Worm (Caenorhabditis elegans) whole organism, mixed stage, embryonic: ENCODE results near the gene cup-16.

Experiments
- M03D4.4 ChIP-seq: sonication (generic microtip); optimal IDR thresholded peaks from 2 replicates; lab custom pipeline; 2017; ENCODE audit warnings: mild to moderate bottlenecking, missing genetic modification characterization, missing compliant biosample characterization
- bed-3 ChIP-seq: fragments of 200-800 bp; sonication (Bioruptor generic); optimal IDR thresholded peaks from 3 replicates; lab custom pipeline; 2018; ENCODE audit warnings: mild to moderate bottlenecking, missing genetic modification characterization, moderate library complexity, missing compliant biosample characterization
- blmp-1 ChIP-seq: fragments of 150-350 bp; optimal IDR thresholded peaks from 2 replicates; lab custom pipeline; 2014; ENCODE audit warnings: missing biosample characterization, missing genetic modification characterization
- ceh-39 ChIP-seq: fragments of 150-350 bp; optimal IDR thresholded peaks from 2 replicates; lab custom pipeline; 2014; ENCODE audit warnings: missing biosample characterization, missing genetic modification characterization
- ceh-43 ChIP-seq: fragments of 200-800 bp; sonication (Bioruptor generic); optimal IDR thresholded peaks from 2 replicates; lab custom pipeline; 2018; ENCODE audit warnings: mild to moderate bottlenecking, missing genetic modification characterization, moderate library complexity, missing compliant biosample characterization
- ces-1 ChIP-seq: fragments of 150-350 bp; optimal IDR thresholded peaks from 2 replicates; lab custom pipeline; 2014; ENCODE audit warnings: missing biosample characterization, missing genetic modification reagents, missing genetic modification characterization
- cnd-1 ChIP-seq: fragments of 200-800 bp; sonication (Bioruptor generic); optimal IDR thresholded peaks from 2 replicates; lab custom pipeline; 2018; ENCODE audit warnings: mild to moderate bottlenecking, missing genetic modification characterization, missing compliant biosample characterization
- drap-1 ChIP-seq: fragments of 200-800 bp; sonication (Bioruptor generic); optimal IDR thresholded peaks from 3 replicates; lab custom pipeline; 2018; ENCODE audit warnings: mild to moderate bottlenecking, missing genetic modification characterization, missing compliant biosample characterization
- elt-3 ChIP-seq: fragments of 150-350 bp; optimal IDR thresholded peaks from 2 replicates; lab custom pipeline; 2014; ENCODE audit warnings: missing biosample characterization, missing genetic modification characterization
- flh-1 ChIP-seq: fragments of 200-800 bp; sonication (Bioruptor generic); optimal IDR thresholded peaks from 2 replicates; lab custom pipeline; 2018; ENCODE audit warnings: mild to moderate bottlenecking, missing genetic modification characterization, moderate library complexity, missing compliant biosample characterization
- ham-2 ChIP-seq: fragments of 200-800 bp; sonication (Bioruptor generic); optimal IDR thresholded peaks from 2 replicates; lab custom pipeline; 2018; ENCODE audit warnings: mild to moderate bottlenecking, missing genetic modification characterization, missing compliant biosample characterization
- hlh-1 ChIP-seq: fragments of 150-350 bp; optimal IDR thresholded peaks from 2 replicates; lab custom pipeline; 2014; ENCODE audit warnings: missing biosample characterization, missing genetic modification reagents, missing genetic modification characterization
- lin-13 ChIP-seq: fragments of 150-350 bp; optimal IDR thresholded peaks from 2 replicates; lab custom pipeline; 2014; ENCODE audit warnings: missing biosample characterization, missing genetic modification characterization
- lsy-2 ChIP-seq: fragments of 150-350 bp; optimal IDR thresholded peaks from 2 replicates; lab custom pipeline; 2014; ENCODE audit warnings: missing biosample characterization, missing genetic modification characterization
- mab-5 ChIP-seq: fragments of 150-350 bp; optimal IDR thresholded peaks from 2 replicates; lab custom pipeline; 2014; ENCODE audit warnings: missing biosample characterization, missing genetic modification characterization
- mep-1 ChIP-seq: fragments of 150-350 bp; optimal IDR thresholded peaks from 2 replicates; lab custom pipeline; 2017; ENCODE audit warnings: missing biosample characterization, missing genetic modification reagents, missing genetic modification characterization, inconsistent platforms
- mls-2 ChIP-seq: sonication (generic microtip); optimal IDR thresholded peaks from 2 replicates; lab custom pipeline; 2016; ENCODE audit warnings: mild to moderate bottlenecking, missing genetic modification characterization, moderate library complexity, missing compliant biosample characterization
- nhr-12 ChIP-seq: fragments of 150-350 bp; optimal IDR thresholded peaks from 2 replicates; lab custom pipeline; 2014; ENCODE audit warnings: missing biosample characterization, missing genetic modification characterization
- nhr-2 ChIP-seq: fragments of 150-350 bp; optimal IDR thresholded peaks from 2 replicates; lab custom pipeline; 2014; ENCODE audit warnings: missing biosample characterization, missing genetic modification characterization
- nhr-237 ChIP-seq: fragments of 150-350 bp; optimal IDR thresholded peaks from 2 replicates; lab custom pipeline; 2014; ENCODE audit warnings: missing biosample characterization, missing genetic modification characterization
- nhr-28 ChIP-seq: fragments of 150-350 bp; optimal IDR thresholded peaks from 2 replicates; lab custom pipeline; 2014; ENCODE audit warnings: missing biosample characterization, missing genetic modification characterization
- nhr-76 ChIP-seq: sonication (generic microtip); optimal IDR thresholded peaks from 2 replicates; lab custom pipeline; 2017; ENCODE audit warnings: missing biosample characterization, missing genetic modification characterization
- pha-4 ChIP-seq: fragments of 150-350 bp; optimal IDR thresholded peaks from 2 replicates; lab custom pipeline; 2018; ENCODE audit warnings: missing biosample characterization, missing genetic modification reagents, missing genetic modification characterization
- sem-2 ChIP-seq: fragments of 200-800 bp; sonication (Bioruptor generic); optimal IDR thresholded peaks from 2 replicates; lab custom pipeline; 2018; ENCODE audit warnings: mild to moderate bottlenecking, missing genetic modification characterization, missing compliant biosample characterization
- snpc-4 ChIP-seq: fragments of 150-350 bp; optimal IDR thresholded peaks from 2 replicates; lab custom pipeline; 2014; ENCODE audit warnings: missing biosample characterization, missing genetic modification characterization
- sptf-1 ChIP-seq: sonication (generic microtip); optimal IDR thresholded peaks from 2 replicates; lab custom pipeline; 2017; ENCODE audit warnings: mild to moderate bottlenecking, missing genetic modification characterization, moderate library complexity, missing compliant biosample characterization
- tbx-8 ChIP-seq: fragments of 200-800 bp; sonication (Bioruptor generic); optimal IDR thresholded peaks from 2 replicates; lab custom pipeline; 2018; ENCODE audit warnings: mild to moderate bottlenecking, missing genetic modification characterization, moderate library complexity, missing compliant biosample characterization
- unc-120 ChIP-seq: sonication (generic microtip); optimal IDR thresholded peaks from 2 replicates; lab custom pipeline; 2017; ENCODE audit warnings: missing genetic modification characterization, missing compliant biosample characterization; ENCODE audit not compliant: poor library complexity, severe bottlenecking
- unc-39 ChIP-seq: fragments of 150-350 bp; optimal IDR thresholded peaks from 2 replicates; lab custom pipeline; 2014; ENCODE audit warnings: missing biosample characterization, missing genetic modification characterization
- unc-62 ChIP-seq: fragments of 150-350 bp; optimal IDR thresholded peaks from 2 replicates; lab custom pipeline; 2014; ENCODE audit warnings: missing biosample characterization, missing genetic modification reagents, missing genetic modification characterization
- zip-8 ChIP-seq: fragments of 150-350 bp; optimal IDR thresholded peaks from 2 replicates; lab custom pipeline; 2014; ENCODE audit warnings: missing biosample characterization, missing genetic modification characterization
- ztf-11 ChIP-seq: fragments of 150-350 bp; optimal IDR thresholded peaks from 2 replicates; lab custom pipeline; 2014; ENCODE audit warnings: missing biosample characterization, missing genetic modification characterization

Gene cup-16

DNA sequence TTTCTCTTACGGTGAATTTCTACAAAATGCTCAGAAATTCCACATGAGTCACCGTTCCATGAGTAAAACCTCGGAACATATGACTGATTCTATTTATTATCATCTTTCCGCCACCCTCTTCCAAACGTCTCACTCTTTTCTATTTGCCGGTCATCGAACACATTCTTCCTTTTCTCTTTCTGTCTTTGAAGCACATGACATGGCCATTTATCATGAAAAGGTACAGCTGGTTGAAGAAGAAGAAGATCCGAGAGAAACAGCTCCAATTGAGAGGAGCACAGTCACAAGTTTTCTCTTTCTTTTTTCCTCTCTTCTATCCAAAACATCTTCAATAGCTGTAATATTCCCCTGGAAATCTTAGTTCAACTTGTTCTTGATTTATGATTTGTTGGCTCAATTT, at the start of gene cup-16:
TSS of gene cup-16 (plus strand) at position 132 of the 400 bp plus-strand sequence.
- TF ChIP-seq nhr-2 (tag; lab: Kevin White, UChicago) (no peak), nhr-76 (tag; lab: Kevin White, UChicago) (no peak), M03D4.4 (tag; lab: Kevin White, UChicago) (no peak), ceh-39 (no peak), unc-39 (no peak), unc-62 (GFP tag; lab: Kevin White, UChicago) (peak; percentile 20), nhr-28 (tag; lab: Kevin White, UChicago) (no peak), mab-5 (tag; lab: Kevin White, UChicago) (no peak), drap-1 (GFP tag; lab: Kevin White, UChicago) (no peak), ztf-11 (no peak), cnd-1 (tag; lab: Kevin White, UChicago) (no peak), sem-2 (no peak), unc-120 (tag; lab: Kevin White, UChicago) (peak; percentile 3), ceh-43 (no peak), snpc-4 (no peak), mep-1 (tag; lab: Kevin White, UChicago) (no peak), hlh-1 (peak; percentile 35), nhr-12 (tag; lab: Kevin White, UChicago) (no peak), mls-2 (tag; lab: Kevin White, UChicago) (no peak)

DNA sequence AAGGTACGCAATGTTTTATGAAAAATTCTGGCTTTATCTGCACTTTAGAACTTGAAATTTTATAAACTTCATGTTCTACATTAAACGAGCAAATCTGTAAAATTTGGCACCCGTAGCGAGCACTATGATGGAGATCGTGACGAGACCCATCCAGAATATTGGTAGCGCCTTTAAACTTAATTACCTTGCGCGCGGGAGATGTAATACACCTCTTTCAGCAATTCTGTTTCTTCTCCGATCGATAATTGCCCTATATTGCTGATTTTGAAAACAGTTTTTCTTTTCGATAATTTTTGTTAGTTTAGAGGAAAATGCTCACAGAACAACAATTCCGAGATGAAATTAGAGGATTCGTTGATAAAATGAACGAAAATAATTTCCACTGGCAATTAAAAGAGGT, 48.1 kb upstream of the cup-16 start, which contains the start of gene atg-10:
TSS of gene atg-10 (plus strand) at position 301 of the 400 bp plus-strand sequence.
- TF ChIP-seq tbx-8 (GFP tag; lab: Kevin White, UChicago) = no peak
- TF ChIP-seq flh-1 (GFP tag; lab: Kevin White, UChicago) = no peak
- no peak for TF ChIP-seq unc-39
- no peak for TF ChIP-seq ham-2 (GFP tag; lab: Kevin White, UChicago)
- no peak for TF ChIP-seq mep-1 (tag; lab: Kevin White, UChicago)
- no peak for TF ChIP-seq lsy-2 (tag; lab: Kevin White, UChicago)
- TF ChIP-seq zip-8 = no peak
- no peak for TF ChIP-seq nhr-237 (tag; lab: Kevin White, UChicago)
- no peak for TF ChIP-seq unc-62 (GFP tag; lab: Kevin White, UChicago)
- no peak for TF ChIP-seq ces-1 (GFP tag; lab: Kevin White, UChicago)
- TF ChIP-seq sem-2 = no peak
- no peak for TF ChIP-seq nhr-2 (tag; lab: Kevin White, UChicago)

DNA sequence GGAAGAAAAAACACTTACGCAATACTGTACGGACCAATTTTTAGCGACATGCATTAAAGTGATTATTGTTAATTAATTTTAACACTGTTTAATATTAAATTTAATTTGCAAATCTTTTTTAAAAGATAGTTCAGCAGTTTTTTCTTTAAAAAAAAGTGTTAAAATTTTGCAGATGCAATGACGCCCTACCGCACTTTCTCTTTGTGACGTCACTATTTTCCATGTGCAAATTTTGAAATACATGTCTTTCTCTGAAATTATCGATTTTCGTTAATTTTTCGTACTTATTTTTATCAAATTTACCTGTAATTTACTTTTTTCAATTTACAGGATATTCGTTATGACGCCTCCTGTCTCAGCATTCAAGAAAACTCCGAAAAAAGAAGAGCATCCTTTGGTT, 45.4 kb upstream of the cup-16 start, which contains the start of the genes piga-1 and eif-2Bepsilon:
TSS of gene piga-1 (minus strand) at position 174 of the 400 bp plus-strand sequence.
TSS of gene eif-2Bepsilon (plus strand) at position 331 of the 400 bp plus-strand sequence.
- TF ChIP-seq zip-8 = peak; percentile 56
- TF ChIP-seq mls-2 (tag; lab: Kevin White, UChicago) = no peak
- no peak for TF ChIP-seq ceh-43

DNA sequence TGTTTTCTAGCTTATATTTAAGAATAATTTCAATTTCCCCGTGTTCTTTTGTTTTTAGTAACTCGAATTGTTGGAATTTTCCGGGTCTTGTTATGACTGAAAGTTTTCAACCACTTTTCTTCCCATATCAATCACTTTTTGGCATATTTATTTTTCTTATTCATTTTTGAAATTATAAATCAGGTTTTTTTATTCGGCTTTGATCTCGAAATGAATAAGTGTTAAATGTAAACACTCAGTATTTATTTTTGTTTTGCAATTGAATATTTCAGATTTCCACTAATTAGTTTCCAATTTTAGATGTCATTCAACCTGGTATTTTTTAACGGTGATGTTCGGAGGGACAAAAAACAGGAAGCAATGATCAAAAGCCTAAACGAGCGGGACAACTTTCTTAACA, 42.4 kb upstream of the cup-16 start, which contains the start of gene etc-1:
TSS of gene etc-1 (plus strand) at position 301 of the 400 bp plus-strand sequence.
- TF ChIP-seq unc-39 (no peak), nhr-12 (tag; lab: Kevin White, UChicago) (no peak), elt-3 (tag; lab: Kevin White, UChicago) (no peak), sem-2 (no peak), hlh-1 (no peak), M03D4.4 (tag; lab: Kevin White, UChicago) (no peak), nhr-28 (tag; lab: Kevin White, UChicago) (no peak), pha-4 (tag; lab: Kevin White, UChicago) (no peak), sptf-1 (no peak), ceh-39 (no peak)
- TF ChIP-seq, all 35 proteins: peak for 0

DNA sequence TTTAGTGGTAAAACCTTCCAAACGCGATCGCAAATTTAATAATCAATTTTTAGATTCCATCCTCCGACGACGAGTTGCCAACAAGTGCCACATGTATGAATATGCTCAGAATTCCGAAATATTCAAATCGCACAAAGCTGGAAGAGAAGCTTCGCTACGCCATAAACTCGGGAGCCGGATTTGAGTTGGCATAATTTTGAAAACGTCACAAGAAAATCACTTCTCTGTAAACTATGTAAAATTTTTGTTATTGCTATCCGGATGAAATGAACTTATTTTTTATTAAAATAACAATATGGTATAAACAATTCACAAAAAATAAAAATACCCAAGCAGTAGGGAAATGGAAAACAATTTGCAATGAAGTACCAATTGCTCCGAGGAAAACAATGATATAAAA, 38.1 kb upstream of the cup-16 start:
- no peak for TF ChIP-seq nhr-28 (tag; lab: Kevin White, UChicago)
- no peak for TF ChIP-seq unc-120 (tag; lab: Kevin White, UChicago)
- no peak for TF ChIP-seq ham-2 (GFP tag; lab: Kevin White, UChicago)
- TF ChIP-seq ceh-39 = no peak
- no peak for TF ChIP-seq pha-4 (tag; lab: Kevin White, UChicago)
- no peak for TF ChIP-seq M03D4.4 (tag; lab: Kevin White, UChicago)
- TF ChIP-seq tbx-8 (GFP tag; lab: Kevin White, UChicago) = no peak
- no peak for TF ChIP-seq bed-3 (GFP tag; lab: Kevin White, UChicago)
- TF ChIP-seq lin-13 = no peak
- no peak for TF ChIP-seq cnd-1 (tag; lab: Kevin White, UChicago)
- no peak for TF ChIP-seq mab-5 (tag; lab: Kevin White, UChicago)
- no peak for TF ChIP-seq blmp-1 (tag; lab: Kevin White, UChicago)
- TF ChIP-seq flh-1 (GFP tag; lab: Kevin White, UChicago) = no peak
- TF ChIP-seq unc-62 (GFP tag; lab: Kevin White, UChicago) = no peak
- TF ChIP-seq elt-3 (tag; lab: Kevin White, UChicago) = no peak
- no peak for TF ChIP-seq mep-1 (tag; lab: Kevin White, UChicago)
- no peak for TF ChIP-seq nhr-237 (tag; lab: Kevin White, UChicago)
